Fruit fly (Drosophila melanogaster) whole organism, embryonic: ENCODE data around the gene ND-39.

ENCODE experiments used
- Aef1 ChIP-seq: fragments of 200-800 bp; sonication (Bioruptor generic); IDR thresholded peaks from 3 replicates; pipeline ENCODE4 v1.3.6; 2022; ENCODE audit warnings: missing biosample characterization, missing genetic modification characterization
- CG11093 ChIP-seq: fragments of 200-800 bp; sonication (Bioruptor generic); IDR thresholded peaks from 3 replicates; pipeline ENCODE4 v1.3.6; 2022; ENCODE audit warnings: missing biosample characterization, missing genetic modification characterization
- CG11560 ChIP-seq: fragments of 200-800 bp; sonication (Bioruptor generic); IDR thresholded peaks from 3 replicates; pipeline ENCODE4 v1.3.6; 2022; ENCODE audit warnings: missing biosample characterization, missing genetic modification characterization
- CG1233 ChIP-seq: fragments of 200-800 bp; sonication (Bioruptor generic); optimal IDR thresholded peaks from 4 replicates; lab custom pipeline; 2018; ENCODE audit warnings: missing biosample characterization, mild to moderate bottlenecking, missing genetic modification characterization
- CG13287 ChIP-seq: fragments of 200-800 bp; sonication (Bioruptor generic); IDR thresholded peaks from 2 replicates; pipeline ENCODE4 v1.3.6; 2022; ENCODE audit warnings: missing biosample characterization, missing genetic modification characterization; ENCODE audit not compliant: partially characterized antibody
- CG14050 ChIP-seq: fragments of 200-800 bp; sonication (Bioruptor generic); IDR thresholded peaks from 3 replicates; pipeline ENCODE4 v1.3.6; 2022; ENCODE audit warnings: missing biosample characterization, missing genetic modification characterization
- CG15011 ChIP-seq: fragments of 200-800 bp; sonication (Bioruptor generic); optimal IDR thresholded peaks from 3 replicates; lab custom pipeline; 2018; ENCODE audit warnings: missing biosample characterization, mild to moderate bottlenecking, missing genetic modification characterization
- CG15601 ChIP-seq: fragments of 200-800 bp; sonication (Bioruptor generic); optimal IDR thresholded peaks from 3 replicates; lab custom pipeline; 2019; ENCODE audit warnings: missing biosample characterization, mild to moderate bottlenecking, missing genetic modification characterization, moderate library complexity
- CG17359 ChIP-seq: fragments of 200-800 bp; sonication (Bioruptor generic); optimal IDR thresholded peaks from 3 replicates; lab custom pipeline; 2018; ENCODE audit warnings: missing biosample characterization, mild to moderate bottlenecking, missing genetic modification characterization, moderate library complexity
- CG17361 ChIP-seq: fragments of 200-800 bp; sonication (Bioruptor generic); IDR thresholded peaks from 3 replicates; pipeline ENCODE4 v1.3.6; 2022; ENCODE audit warnings: missing biosample characterization, missing genetic modification characterization
- CG17385 ChIP-seq: fragments of 200-800 bp; sonication (Bioruptor generic); optimal IDR thresholded peaks from 3 replicates; lab custom pipeline; 2018; ENCODE audit warnings: missing biosample characterization, mild to moderate bottlenecking, missing genetic modification characterization
- CG17802 ChIP-seq: fragments of 200-800 bp; sonication (Bioruptor generic); optimal IDR thresholded peaks from 2 replicates; lab custom pipeline; 2018; ENCODE audit warnings: missing biosample characterization, mild to moderate bottlenecking, missing genetic modification characterization, moderate library complexity
- CG2712 ChIP-seq: fragments of 200-800 bp; optimal IDR thresholded peaks from 3 replicates; lab custom pipeline; 2019; ENCODE audit warnings: missing biosample characterization, mild to moderate bottlenecking, missing genetic modification characterization, moderate library complexity
- CG30020 ChIP-seq: fragments of 200-800 bp; optimal IDR thresholded peaks from 2 replicates; lab custom pipeline; 2019; ENCODE audit warnings: missing biosample characterization, mild to moderate bottlenecking, missing genetic modification characterization, moderate library complexity
- CG3407 ChIP-seq: fragments of 200-800 bp; sonication (Bioruptor generic); optimal IDR thresholded peaks from 2 replicates; lab custom pipeline; 2018; ENCODE audit warnings: missing biosample characterization, mild to moderate bottlenecking, missing genetic modification characterization
- CG34224 ChIP-seq: fragments of 200-800 bp; sonication (Bioruptor generic); IDR thresholded peaks from 3 replicates; pipeline ENCODE4 v1.3.6; 2022; ENCODE audit warnings: missing biosample characterization, missing genetic modification characterization; ENCODE audit not compliant: partially characterized antibody
- CG6689 ChIP-seq: fragments of 200-800 bp; sonication (Bioruptor generic); IDR thresholded peaks from 2 replicates; pipeline ENCODE4 v1.3.6; 2022; ENCODE audit warnings: missing biosample characterization, missing genetic modification characterization
- CG8290 ChIP-seq, 3 experiments: fragments of 200-800 bp; sonication (Bioruptor generic); optimal IDR thresholded peaks; 2 replicates each; lab custom pipeline; 2016 to 2019; ENCODE audit warnings: missing biosample characterization in 3 of 3, missing genetic modification characterization in 3 of 3, mild to moderate bottlenecking in 2 of 3, moderate library complexity in 1 of 3
- CoRest ChIP-seq: fragments of 200-800 bp; sonication (Bioruptor generic); optimal IDR thresholded peaks from 3 replicates; lab custom pipeline; 2018; ENCODE audit warnings: missing biosample characterization, mild to moderate bottlenecking, missing genetic modification characterization, moderate library complexity
- Dek ChIP-seq: fragments of 200-800 bp; sonication (Bioruptor generic); optimal IDR thresholded peaks from 3 replicates; lab custom pipeline; 2019; ENCODE audit warnings: missing biosample characterization, mild to moderate bottlenecking, missing genetic modification characterization, moderate library complexity
- Dip2 ChIP-seq: fragments of 200-800 bp; sonication (Bioruptor generic); IDR thresholded peaks from 2 replicates; pipeline ENCODE4 v1.3.6; 2022; ENCODE audit warnings: missing biosample characterization, missing genetic modification characterization
- Fer2 ChIP-seq: fragments of 200-800 bp; sonication (Bioruptor generic); optimal IDR thresholded peaks from 2 replicates; lab custom pipeline; 2018; ENCODE audit warnings: missing biosample characterization, mild to moderate bottlenecking, missing genetic modification characterization, moderate library complexity
- Hmx ChIP-seq: fragments of 200-800 bp; sonication (Bioruptor generic); optimal IDR thresholded peaks from 2 replicates; lab custom pipeline; 2016; ENCODE audit warnings: missing biosample characterization, missing genetic modification characterization
- Kr ChIP-seq: fragments of 200-800 bp; sonication (Bioruptor generic); optimal IDR thresholded peaks from 2 replicates; lab custom pipeline; 2017; ENCODE audit warnings: missing biosample characterization, mild to moderate bottlenecking, missing genetic modification characterization
- Med ChIP-seq: fragments of 200-800 bp; sonication (Bioruptor generic); peaks from one replicate; lab custom pipeline; 2016; ENCODE audit warnings: missing biosample characterization, missing genetic modification characterization, mild to moderate bottlenecking, inconsistent platforms, moderate library complexity
- NfI ChIP-seq: fragments of 200-800 bp; sonication (Bioruptor generic); optimal IDR thresholded peaks from 3 replicates; lab custom pipeline; 2018; ENCODE audit warnings: missing biosample characterization, mild to moderate bottlenecking, missing genetic modification characterization, moderate library complexity
- Poxn ChIP-seq: fragments of 200-800 bp; sonication (Bioruptor generic); IDR thresholded peaks from 2 replicates; pipeline ENCODE4 v1.3.6; 2022; ENCODE audit warnings: missing biosample characterization, missing genetic modification characterization
- Ptx1 ChIP-seq: fragments of 200-800 bp; sonication (Bioruptor generic); IDR thresholded peaks from 2 replicates; pipeline ENCODE4 v1.3.6; 2022; ENCODE audit warnings: missing biosample characterization, missing genetic modification characterization
- Ravus ChIP-seq: fragments of 200-800 bp; sonication (Bioruptor generic); IDR thresholded peaks from 2 replicates; pipeline ENCODE4 v1.3.6; 2022; ENCODE audit warnings: missing biosample characterization, missing genetic modification characterization
- Scr ChIP-seq: fragments of 200-800 bp; sonication (Bioruptor generic); IDR thresholded peaks from 2 replicates; pipeline ENCODE4 v1.3.6; 2022; ENCODE audit warnings: missing biosample characterization, missing genetic modification characterization; ENCODE audit not compliant: partially characterized antibody
- Taf1 ChIP-seq: fragments of 200-800 bp; sonication (Bioruptor generic); IDR thresholded peaks from 2 replicates; pipeline ENCODE4 v1.3.6; 2022; ENCODE audit warnings: missing biosample characterization, missing genetic modification characterization
- Xrp1 ChIP-seq: fragments of 200-800 bp; sonication (Bioruptor generic); IDR thresholded peaks from 2 replicates; pipeline ENCODE4 v1.3.6; 2022; ENCODE audit warnings: missing biosample characterization, missing genetic modification characterization
- ab ChIP-seq: fragments of 200-800 bp; sonication (Bioruptor generic); optimal IDR thresholded peaks from 2 replicates; lab custom pipeline; 2016; ENCODE audit warnings: missing biosample characterization, missing genetic modification characterization
- al ChIP-seq: fragments of 200-800 bp; sonication (Bioruptor generic); IDR thresholded peaks from 2 replicates; pipeline ENCODE4 v1.3.6; 2022; ENCODE audit warnings: missing biosample characterization, missing genetic modification characterization
- amos ChIP-seq: fragments of 200-800 bp; sonication (Bioruptor generic); IDR thresholded peaks from 2 replicates; pipeline ENCODE4 v1.3.6; 2022; ENCODE audit warnings: missing biosample characterization, missing genetic modification characterization; ENCODE audit not compliant: partially characterized antibody
- bsh ChIP-seq, 2 experiments: fragments of 200-800 bp; sonication (Bioruptor generic); optimal IDR thresholded peaks; 2 replicates each; lab custom pipeline; 2017 to 2018; ENCODE audit warnings: mild to moderate bottlenecking in 2 of 2, missing biosample characterization in 2 of 2, missing genetic modification characterization in 2 of 2, moderate library complexity in 1 of 2
- chm ChIP-seq: fragments of 200-800 bp; sonication (Bioruptor generic); IDR thresholded peaks from 2 replicates; pipeline ENCODE4 v1.3.6; 2022; ENCODE audit warnings: missing biosample characterization, missing genetic modification characterization
- ci ChIP-seq: fragments of 200-800 bp; sonication (Bioruptor generic); IDR thresholded peaks from 3 replicates; pipeline ENCODE4 v1.3.6; 2022; ENCODE audit warnings: missing biosample characterization, missing genetic modification characterization
- ewg ChIP-seq: fragments of 200-800 bp; sonication (Bioruptor generic); optimal IDR thresholded peaks from 3 replicates; lab custom pipeline; 2017; ENCODE audit warnings: mild to moderate bottlenecking, missing biosample characterization, missing genetic modification reagents, missing genetic modification characterization
- gcm2 ChIP-seq: fragments of 200-800 bp; sonication (Bioruptor generic); optimal IDR thresholded peaks from 2 replicates; lab custom pipeline; 2016; ENCODE audit warnings: missing biosample characterization, missing genetic modification characterization
- gsb-n ChIP-seq: fragments of 200-800 bp; sonication (Bioruptor generic); optimal IDR thresholded peaks from 3 replicates; lab custom pipeline; 2018; ENCODE audit warnings: missing biosample characterization, mild to moderate bottlenecking, missing genetic modification characterization
- ind ChIP-seq: fragments of 200-800 bp; sonication (Bioruptor generic); optimal IDR thresholded peaks from 3 replicates; lab custom pipeline; 2016; ENCODE audit warnings: missing biosample characterization, missing genetic modification characterization
- kni ChIP-seq: fragments of 200-800 bp; sonication (Bioruptor generic); optimal IDR thresholded peaks from 3 replicates; lab custom pipeline; 2017; ENCODE audit warnings: mild to moderate bottlenecking, missing biosample characterization, missing genetic modification reagents, missing genetic modification characterization
- lola ChIP-seq, 3 experiments: fragments of >200 bp in 2 of 3; fragments of 200-800 bp in 1 of 3; sonication (Bioruptor generic) in 1 of 3; optimal IDR thresholded peaks; 2 replicates each; lab custom pipeline; 2017 to 2019; ENCODE audit warnings: missing biosample characterization in 3 of 3, missing genetic modification characterization in 3 of 3, mild to moderate bottlenecking in 1 of 3, moderate library complexity in 1 of 3
- lov ChIP-seq, 2 experiments: fragments of 200-800 bp in 1 of 2; fragments of >200 bp in 1 of 2; sonication (Bioruptor generic) in 1 of 2; IDR thresholded peaks in 1 of 2; optimal IDR thresholded peaks in 1 of 2; 2 replicates in 1 of 2; 3 replicates in 1 of 2; pipeline versions ENCODE4 v1.3.6 to Lab custom; 2017 to 2022; ENCODE audit warnings: missing biosample characterization in 1 of 2, missing genetic modification characterization in 1 of 2
- mld ChIP-seq: fragments of 200-800 bp; sonication (Bioruptor generic); IDR thresholded peaks from 3 replicates; pipeline ENCODE4 v1.3.6; 2022; ENCODE audit warnings: missing biosample characterization, missing genetic modification characterization; ENCODE audit not compliant: partially characterized antibody
- pzg ChIP-seq: fragments of 200-800 bp; sonication (Bioruptor generic); optimal IDR thresholded peaks from 3 replicates; lab custom pipeline; 2018; ENCODE audit warnings: missing biosample characterization, mild to moderate bottlenecking, missing genetic modification characterization, moderate library complexity
- unc-4 ChIP-seq: fragments of 200-800 bp; sonication (Bioruptor generic); IDR thresholded peaks from 2 replicates; pipeline ENCODE4 v1.3.6; 2022; ENCODE audit warnings: missing biosample characterization, missing genetic modification characterization; ENCODE audit not compliant: partially characterized antibody
- wor ChIP-seq: fragments of 200-800 bp; sonication (Bioruptor generic); IDR thresholded peaks from 2 replicates; pipeline ENCODE4 v1.3.6; 2022; ENCODE audit warnings: missing biosample characterization, missing genetic modification characterization

The ND-39 gene

DNA sequence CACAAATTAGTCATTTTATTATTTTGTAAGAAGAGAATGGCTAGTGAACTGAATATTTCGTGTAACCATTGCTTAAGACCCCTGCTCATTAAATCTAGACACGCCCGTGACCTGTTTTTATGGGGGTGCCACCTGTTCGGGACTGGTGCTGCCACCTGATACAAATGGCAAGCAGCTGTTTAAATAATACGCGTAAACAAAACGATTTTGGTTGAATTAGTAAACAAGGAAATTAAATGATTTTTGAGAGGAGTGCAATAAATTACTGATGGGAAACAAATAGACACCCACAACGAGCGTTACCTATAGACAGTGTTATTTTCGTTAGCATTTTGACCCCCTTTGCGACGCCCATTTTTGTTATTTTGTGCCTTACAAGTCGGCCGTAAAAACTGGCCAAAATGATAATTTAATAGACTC lies 17.1 kb upstream of the ND-39 start (continued):
- TF ChIP-seq CG6689 (GFP tag; lab: Robert Waterston, UW) (no peak), Aef1 (GFP tag; lab: Robert Waterston, UW) (no peak), CG13287 (GFP tag; lab: Robert Waterston, UW) (no peak), NfI (peak; percentile 90), Ptx1 (GFP tag; lab: Robert Waterston, UW) (no peak), lov (optimal IDR thresholded peaks at IDR 0.05; lab: Kevin White, UChicago) (no peak), lov (GFP tag; IDR thresholded peaks at IDR 0.05; lab: Robert Waterston, UW) (no peak), CG15601 (tag; lab: Kevin White, UChicago) (peak; percentile 72), CG17802 (peak; percentile 64), Dip2 (GFP tag; lab: Robert Waterston, UW) (no peak), kni (GFP tag; lab: Kevin White, UChicago) (peak; percentile 65), Ravus (GFP tag; lab: Robert Waterston, UW) (no peak), Taf1 (GFP tag; lab: Robert Waterston, UW) (no peak), ci (GFP tag; lab: Robert Waterston, UW) (no peak), CG17361 (GFP tag; lab: Robert Waterston, UW) (no peak), Fer2 (peak; percentile 77), CG11560 (tag; lab: Robert Waterston, UW) (no peak), al (GFP tag; lab: Robert Waterston, UW) (no peak), chm (GFP tag; lab: Robert Waterston, UW) (no peak), CG17385 (GFP tag; lab: Kevin White, UChicago) (peak; percentile 80), Hmx (GFP tag; lab: Kevin White, UChicago) (peak; percentile 34), ind (GFP tag; lab: Kevin White, UChicago) (peak; percentile 93), CoRest (tag; lab: Kevin White, UChicago) (peak; percentile 89), CG30020 (tag; lab: Kevin White, UChicago) (peak; percentile 63), gcm2 (peak; percentile 47), CG14050 (GFP tag; lab: Robert Waterston, UW) (no peak), CG3407 (GFP tag; lab: Kevin White, UChicago) (peak; percentile 68), CG17359 (tag; lab: Kevin White, UChicago) (peak; percentile 85), Med (GFP tag; lab: Kevin White, UChicago) (peak; percentile 98), pzg (GFP tag; lab: Kevin White, UChicago) (peak; percentile 76), mld (GFP tag; lab: Robert Waterston, UW) (no peak), CG11093 (GFP tag; lab: Robert Waterston, UW) (peak; percentile 69; the same call in 2 of the 3 replicates), CG2712 (tag; lab: Kevin White, UChicago) (peak; percentile 85), Dek (peak; percentile 87), Xrp1 (no peak), ewg (GFP tag; lab: Kevin White, UChicago) (peak; percentile 68), CG15011 (GFP tag; lab: Kevin White, UChicago) (peak; percentile 74), unc-4 (GFP tag; lab: Robert Waterston, UW) (no peak), CG1233 (GFP tag; lab: Kevin White, UChicago) (peak; percentile 84), CG34224 (GFP tag; lab: Robert Waterston, UW) (no peak), ab (peak; percentile 53), Poxn (no peak), amos (GFP tag; lab: Robert Waterston, UW) (no peak), Kr (GFP tag; lab: Kevin White, UChicago) (no peak), Scr (GFP tag; lab: Robert Waterston, UW) (no peak), gsb-n (tag; lab: Kevin White, UChicago) (peak; percentile 83), CG8290 (GFP tag; optimal IDR thresholded peaks at IDR 0.05; lab: Kevin White, UChicago) (peak; percentile 63), CG8290 (tag; optimal IDR thresholded peaks at IDR 0.05; lab: Kevin White, UChicago) (peak; percentile 40 to 95), wor (no peak), bsh (GFP tag; optimal IDR thresholded peaks at IDR 0.05; lab: Kevin White, UChicago) (peak in 1 of 2 experiments; percentile 79), lola (GFP tag; optimal IDR thresholded peaks at IDR 0.05; lab: Kevin White, UChicago) (peak in 1 of 3 experiments; percentile 69)
